Fruit fly (Drosophila melanogaster) whole organism, embryonic: Measurements from ENCODE around the gene Ldsdh1.
A peak's percentile ranks its signal among the peaks of the same experiment; 100 is the strongest.

Experiments used
- Abd-B ChIP-seq: fragments of 200-800 bp; sonication (Bioruptor generic); optimal IDR thresholded peaks from 2 replicates; lab custom pipeline; 2018; ENCODE audit warnings: missing biosample characterization, mild to moderate bottlenecking, missing genetic modification characterization, moderate library complexity
- Adf1 ChIP-seq: fragments of 200-800 bp; sonication (Bioruptor generic); IDR thresholded peaks from 2 replicates; pipeline ENCODE4 v1.3.6; 2022; ENCODE audit warnings: missing biosample characterization, missing genetic modification characterization
- Awh ChIP-seq: fragments of 200-800 bp; sonication (Bioruptor generic); IDR thresholded peaks from 2 replicates; pipeline ENCODE4, ENCODE4 v1.3.6; 2022; ENCODE audit warnings: missing biosample characterization, missing genetic modification characterization
- Bgb ChIP-seq: fragments of 200-800 bp; sonication (Bioruptor generic); IDR thresholded peaks from 2 replicates; pipeline ENCODE4 v1.3.6; 2022; ENCODE audit warnings: missing biosample characterization, missing genetic modification characterization; ENCODE audit not compliant: partially characterized antibody
- CG10274 ChIP-seq: fragments of 200-800 bp; sonication (Bioruptor generic); optimal IDR thresholded peaks from 3 replicates; lab custom pipeline; 2017; ENCODE audit warnings: missing biosample characterization, mild to moderate bottlenecking, missing genetic modification characterization
- CG10543 ChIP-seq: fragments of 200-800 bp; sonication (Bioruptor generic); optimal IDR thresholded peaks from 3 replicates; lab custom pipeline; 2017; ENCODE audit warnings: missing biosample characterization, mild to moderate bottlenecking, missing genetic modification characterization, moderate library complexity
- CG11504 ChIP-seq: fragments of 200-800 bp; sonication (Bioruptor generic); optimal IDR thresholded peaks from 3 replicates; lab custom pipeline; 2019; ENCODE audit warnings: missing biosample characterization, mild to moderate bottlenecking, missing genetic modification characterization, moderate library complexity
- CG11560 ChIP-seq: fragments of 200-800 bp; sonication (Bioruptor generic); IDR thresholded peaks from 3 replicates; pipeline ENCODE4 v1.3.6; 2022; ENCODE audit warnings: missing biosample characterization, missing genetic modification characterization
- CG12769 ChIP-seq: fragments of 200-800 bp; sonication (Bioruptor generic); optimal IDR thresholded peaks from 2 replicates; lab custom pipeline; 2019; ENCODE audit warnings: missing biosample characterization, mild to moderate bottlenecking, missing genetic modification characterization, moderate library complexity
- CG13775 ChIP-seq: fragments of 200-800 bp; sonication (Bioruptor generic); optimal IDR thresholded peaks from 3 replicates; lab custom pipeline; 2017; ENCODE audit warnings: missing biosample characterization, mild to moderate bottlenecking, missing genetic modification characterization
- CG14667 ChIP-seq: fragments of 200-800 bp; sonication (Bioruptor generic); IDR thresholded peaks from 2 replicates; pipeline ENCODE4 v1.3.6; 2022; ENCODE audit warnings: missing biosample characterization, missing genetic modification characterization
- CG14860 ChIP-seq: fragments of 200-800 bp; sonication (Bioruptor generic); IDR thresholded peaks from 3 replicates; pipeline ENCODE4 v1.3.6; 2022; ENCODE audit warnings: missing biosample characterization, missing genetic modification characterization; ENCODE audit not compliant: partially characterized antibody
- CG1529 ChIP-seq: fragments of 200-800 bp; sonication (Bioruptor generic); optimal IDR thresholded peaks from 3 replicates; lab custom pipeline; 2018; ENCODE audit warnings: missing biosample characterization, missing genetic modification characterization
- CG34422 ChIP-seq: fragments of 200-800 bp; sonication (Bioruptor generic); IDR thresholded peaks from 3 replicates; pipeline ENCODE4 v1.3.6; 2022; ENCODE audit warnings: missing biosample characterization, missing genetic modification characterization
- CG4282 ChIP-seq: fragments of 200-800 bp; sonication (Bioruptor generic); optimal IDR thresholded peaks from 2 replicates; lab custom pipeline; 2016; ENCODE audit warnings: missing biosample characterization, missing genetic modification characterization
- CG4360 ChIP-seq: fragments of 200-800 bp; sonication (Bioruptor generic); IDR thresholded peaks from 2 replicates; pipeline ENCODE4 v1.3.6; 2022; ENCODE audit warnings: missing biosample characterization, missing genetic modification characterization
- CG6791 ChIP-seq: fragments of 200-800 bp; sonication (Bioruptor generic); IDR thresholded peaks from 3 replicates; pipeline ENCODE4 v1.3.6; 2022; ENCODE audit warnings: missing biosample characterization, missing genetic modification characterization; ENCODE audit not compliant: partially characterized antibody
- CoRest ChIP-seq: fragments of 200-800 bp; sonication (Bioruptor generic); optimal IDR thresholded peaks from 3 replicates; lab custom pipeline; 2018; ENCODE audit warnings: missing biosample characterization, mild to moderate bottlenecking, missing genetic modification characterization, moderate library complexity
- E2f2 ChIP-seq: fragments of 200-800 bp; sonication (Bioruptor generic); IDR thresholded peaks from 2 replicates; pipeline ENCODE4 v1.3.6; 2022; ENCODE audit warnings: missing biosample characterization, missing genetic modification characterization
- HLH4C ChIP-seq: fragments of 200-800 bp; sonication (Bioruptor generic); IDR thresholded peaks from 3 replicates; pipeline ENCODE4 v1.3.6; 2022; ENCODE audit warnings: missing biosample characterization, missing genetic modification characterization; ENCODE audit not compliant: partially characterized antibody
- HmgZ ChIP-seq: fragments of 200-800 bp; sonication (Bioruptor generic); optimal IDR thresholded peaks from 2 replicates; lab custom pipeline; 2018; ENCODE audit warnings: missing biosample characterization, mild to moderate bottlenecking, missing genetic modification characterization
- MBD-R2 ChIP-seq: fragments of 200-800 bp; sonication (Bioruptor generic); IDR thresholded peaks from 2 replicates; pipeline ENCODE4 v1.3.6; 2022; ENCODE audit warnings: missing biosample characterization, missing genetic modification characterization
- MESR4 ChIP-seq: fragments of 200-800 bp; sonication (Bioruptor generic); optimal IDR thresholded peaks from 2 replicates; lab custom pipeline; 2018; ENCODE audit warnings: missing biosample characterization, mild to moderate bottlenecking, missing genetic modification characterization, moderate library complexity
- Nf-YC ChIP-seq: fragments of 200-800 bp; optimal IDR thresholded peaks from 3 replicates; lab custom pipeline; 2019; ENCODE audit warnings: missing biosample characterization, mild to moderate bottlenecking, missing genetic modification characterization, moderate library complexity
- Scr ChIP-seq: fragments of 200-800 bp; sonication (Bioruptor generic); IDR thresholded peaks from 2 replicates; pipeline ENCODE4 v1.3.6; 2022; ENCODE audit warnings: missing biosample characterization, missing genetic modification characterization; ENCODE audit not compliant: partially characterized antibody
- ab ChIP-seq: fragments of 200-800 bp; sonication (Bioruptor generic); optimal IDR thresholded peaks from 2 replicates; lab custom pipeline; 2016; ENCODE audit warnings: missing biosample characterization, missing genetic modification characterization
- abd-A ChIP-seq: fragments of 200-800 bp; sonication (Bioruptor generic); optimal IDR thresholded peaks from 3 replicates; lab custom pipeline; 2019; ENCODE audit warnings: missing biosample characterization, mild to moderate bottlenecking, missing genetic modification characterization, moderate library complexity
- cad ChIP-seq: fragments of >200 bp; optimal IDR thresholded peaks from 2 replicates; lab custom pipeline; 2017; ENCODE audit warnings: missing biosample characterization, missing genetic modification characterization
- cg ChIP-seq: fragments of 200-800 bp; sonication (Bioruptor generic); optimal IDR thresholded peaks from 3 replicates; lab custom pipeline; 2019; ENCODE audit warnings: missing biosample characterization, mild to moderate bottlenecking, missing genetic modification characterization, moderate library complexity
- chinmo ChIP-seq: fragments of 200-800 bp; sonication (Bioruptor generic); IDR thresholded peaks from 4 replicates; pipeline ENCODE4 v1.3.6; 2022; ENCODE audit warnings: missing biosample characterization, missing genetic modification characterization; ENCODE audit not compliant: partially characterized antibody
- crp ChIP-seq, 2 experiments: fragments of 200-800 bp; sonication (Bioruptor generic); optimal IDR thresholded peaks; 2 replicates in 1 of 2; 3 replicates in 1 of 2; lab custom pipeline; 2017; ENCODE audit warnings: missing biosample characterization in 2 of 2, missing genetic modification characterization in 2 of 2, mild to moderate bottlenecking in 1 of 2, moderate library complexity in 1 of 2
- exex ChIP-seq: fragments of 200-800 bp; sonication (Bioruptor generic); optimal IDR thresholded peaks from 4 replicates; lab custom pipeline; 2018; ENCODE audit warnings: missing biosample characterization, mild to moderate bottlenecking, missing genetic modification characterization, moderate library complexity
- gfzf ChIP-seq: fragments of 200-800 bp; sonication (Bioruptor generic); optimal IDR thresholded peaks from 2 replicates; lab custom pipeline; 2016; ENCODE audit warnings: missing biosample characterization, mild to moderate bottlenecking, missing genetic modification characterization, moderate library complexity
- hbn ChIP-seq: fragments of 200-800 bp; sonication (Bioruptor generic); IDR thresholded peaks from 2 replicates; pipeline ENCODE4 v1.3.6; 2022; ENCODE audit warnings: missing biosample characterization, missing genetic modification characterization; ENCODE audit not compliant: partially characterized antibody
- inv ChIP-seq: fragments of 200-800 bp; sonication (Bioruptor generic); IDR thresholded peaks from 2 replicates; pipeline ENCODE4 v1.3.6; 2022; ENCODE audit warnings: missing biosample characterization, missing genetic modification characterization; ENCODE audit not compliant: partially characterized antibody
- lab ChIP-seq: fragments of 200-800 bp; sonication (Bioruptor generic); optimal IDR thresholded peaks from 3 replicates; lab custom pipeline; 2017; ENCODE audit warnings: missing biosample characterization, missing genetic modification characterization, mild to moderate bottlenecking, moderate library complexity, missing genetic modification reagents
- nerfin-2 ChIP-seq: fragments of 200-800 bp; sonication (Bioruptor generic); IDR thresholded peaks from 2 replicates; pipeline ENCODE4 v1.3.6; 2022; ENCODE audit warnings: missing biosample characterization, missing genetic modification characterization; ENCODE audit not compliant: partially characterized antibody
- sna ChIP-seq: fragments of 200-800 bp; sonication (Bioruptor generic); IDR thresholded peaks from 2 replicates; pipeline ENCODE4 v1.3.6; 2022; ENCODE audit warnings: missing biosample characterization, missing genetic modification characterization; ENCODE audit not compliant: partially characterized antibody
- tap ChIP-seq: fragments of 200-800 bp; optimal IDR thresholded peaks from 3 replicates; lab custom pipeline; 2019; ENCODE audit warnings: missing biosample characterization, mild to moderate bottlenecking, missing genetic modification characterization, moderate library complexity
- trem ChIP-seq: fragments of 200-800 bp; optimal IDR thresholded peaks from 3 replicates; lab custom pipeline; 2019; ENCODE audit warnings: missing biosample characterization, mild to moderate bottlenecking, missing genetic modification characterization, moderate library complexity
- twi ChIP-seq: fragments of 200-800 bp; optimal IDR thresholded peaks from 2 replicates; lab custom pipeline; 2019; ENCODE audit warnings: missing biosample characterization, mild to moderate bottlenecking, missing genetic modification characterization, moderate library complexity
- unc-4 ChIP-seq: fragments of 200-800 bp; sonication (Bioruptor generic); IDR thresholded peaks from 2 replicates; pipeline ENCODE4 v1.3.6; 2022; ENCODE audit warnings: missing biosample characterization, missing genetic modification characterization; ENCODE audit not compliant: partially characterized antibody
- vnd ChIP-seq: fragments of 200-800 bp; sonication (Bioruptor generic); IDR thresholded peaks from 3 replicates; pipeline ENCODE4 v1.3.6; 2022; ENCODE audit warnings: missing biosample characterization, missing genetic modification characterization; ENCODE audit not compliant: partially characterized antibody

The Ldsdh1 gene

dm6 chrX:8081427-8082185, at the start of gene Ldsdh1:
Ldsdh1 (minus strand) TSS chrX:8081605.
- TF ChIP-seq CG12769 (tag; lab: Kevin White, UChicago) (no peak), CG14667 (GFP tag; lab: Robert Waterston, UW) (no peak), abd-A (tag; lab: Kevin White, UChicago) (no peak), exex (tag; lab: Kevin White, UChicago) (peak; percentile 39), Adf1 (GFP tag; lab: Robert Waterston, UW) (peak; percentile 94), CG4282 (GFP tag; lab: Kevin White, UChicago) (no peak), CG10274 (peak; percentile 63), CG10543 (GFP tag; lab: Kevin White, UChicago) (peak; percentile 51), tap (tag; lab: Kevin White, UChicago) (no peak), twi (tag; lab: Kevin White, UChicago) (peak; percentile 74), HmgZ (tag; lab: Kevin White, UChicago) (peak; percentile 12), cg (GFP tag; lab: Kevin White, UChicago) (peak; percentile 77), lab (GFP tag; lab: Kevin White, UChicago) (peak; percentile 44), CG34422 (GFP tag; lab: Robert Waterston, UW) (peak; percentile 11; the same call in 1 of the 3 replicates)

DNA sequence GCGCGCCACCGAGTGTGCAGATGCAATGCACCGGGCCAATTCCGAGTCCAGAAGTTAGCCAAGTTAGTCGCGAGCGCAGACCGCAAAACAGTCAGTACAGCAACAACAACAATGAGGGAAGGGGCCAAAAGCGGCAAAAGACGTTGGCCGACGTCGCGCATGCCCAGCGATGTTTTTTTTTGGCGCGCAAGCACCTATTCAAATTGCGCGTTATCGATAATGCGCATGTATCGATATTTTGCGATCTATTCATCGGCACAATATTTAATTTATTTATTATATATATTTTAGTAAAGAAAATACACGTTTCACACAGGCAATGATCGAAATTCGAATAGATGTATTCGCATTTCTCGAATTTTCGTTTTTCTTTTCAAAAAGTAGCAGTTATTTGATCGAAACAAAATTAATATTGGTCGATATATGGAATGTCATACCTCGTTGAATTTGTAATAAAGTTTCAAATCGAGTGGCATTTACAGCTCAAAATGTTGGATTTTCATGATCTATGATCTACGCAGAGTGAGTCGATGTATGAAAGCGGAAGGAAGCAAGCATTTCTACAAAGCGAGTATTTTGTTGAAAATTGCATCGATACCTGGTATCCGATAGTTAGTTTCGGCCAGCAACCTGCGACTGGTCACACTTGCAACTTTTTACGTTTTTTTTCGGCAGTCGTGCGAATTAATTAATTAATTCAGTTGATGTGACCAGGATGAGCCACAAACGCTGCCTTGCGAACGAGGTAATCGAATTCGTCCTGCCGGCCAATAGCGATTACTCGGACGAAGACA, 48.0 kb upstream of the Ldsdh1 start, which contains the start of gene CG2116:
Gene CG2116, plus strand, starts transcription at position 609 of the 794 bp plus-strand sequence.
- TF ChIP-seq trem (tag; lab: Kevin White, UChicago) = peak; percentile 36
- TF ChIP-seq CG6791 (GFP tag; lab: Robert Waterston, UW) = peak; percentile 64
- peak; percentile 6 for TF ChIP-seq Abd-B
- TF ChIP-seq hbn (GFP tag; lab: Robert Waterston, UW) = peak; percentile 59; the same call in 1 of the 2 replicates
- peak; percentile 84 for TF ChIP-seq E2f2
- no peak for TF ChIP-seq Awh
- TF ChIP-seq inv (GFP tag; lab: Robert Waterston, UW) = peak; percentile 59; the same call in 1 of the 2 replicates
- no peak for TF ChIP-seq cad
- peak; percentile 47 for TF ChIP-seq MBD-R2 (GFP tag; lab: Robert Waterston, UW)
- TF ChIP-seq vnd (GFP tag; lab: Robert Waterston, UW) = peak; percentile 72
- no peak for TF ChIP-seq CG1529 (GFP tag; lab: Kevin White, UChicago)
- TF ChIP-seq chinmo (GFP tag; lab: Robert Waterston, UW) = peak; percentile 70
- TF ChIP-seq crp (GFP tag; optimal IDR thresholded peaks at IDR 0.05; lab: Kevin White, UChicago) = peak in 1 of 2 experiments; percentile 25
- peak; percentile 84 for TF ChIP-seq MESR4 (GFP tag; lab: Kevin White, UChicago)
- peak; percentile 81 for TF ChIP-seq Bgb (GFP tag; lab: Robert Waterston, UW)
- TF ChIP-seq CG11504 = peak; percentile 25
- TF ChIP-seq CG4360 (GFP tag; lab: Robert Waterston, UW) = peak; percentile 54
- peak; percentile 63; the same call in 2 of the 3 replicates for TF ChIP-seq HLH4C (GFP tag; lab: Robert Waterston, UW)
- no peak for TF ChIP-seq CG13775 (GFP tag; lab: Kevin White, UChicago)
- TF ChIP-seq unc-4 (GFP tag; lab: Robert Waterston, UW) = peak; percentile 67; the same call in 1 of the 2 replicates
- no peak for TF ChIP-seq ab (GFP tag; lab: Kevin White, UChicago)
- peak; percentile 20 for TF ChIP-seq Nf-YC (tag; lab: Kevin White, UChicago)
- TF ChIP-seq gfzf (GFP tag; lab: Kevin White, UChicago) = peak; percentile 80
- 0 out of 2 replicates have a peak, but pooled peaks have one; percentile 23 for TF ChIP-seq nerfin-2 (GFP tag; lab: Robert Waterston, UW)
- peak; percentile 59; the same call in 1 of the 3 replicates for TF ChIP-seq CG14860
- TF ChIP-seq CG11560 = 0 out of 3 replicates have a peak, but pooled peaks have one; percentile 33
- peak; percentile 13 for TF ChIP-seq CoRest (tag; lab: Kevin White, UChicago)
- TF ChIP-seq Scr (GFP tag; lab: Robert Waterston, UW) = peak; percentile 79
- 0 out of 2 replicates have a peak, but pooled peaks have one; percentile 30 for TF ChIP-seq sna (GFP tag; lab: Robert Waterston, UW)
